Fruit fly (Drosophila melanogaster) whole organism, prepupa: ENCODE measurements around the gene CG46281.
A peak's percentile ranks its signal among the peaks of the same experiment; 100 is the strongest.

Experiments used
- CG10631 ChIP-seq: fragments of 200-800 bp; sonication (Bioruptor generic); optimal IDR thresholded peaks from 2 replicates; lab custom pipeline; 2016; ENCODE audit warnings: missing biosample characterization, missing genetic modification characterization
- CG10669 ChIP-seq: fragments of 200-800 bp; sonication (Bioruptor generic); optimal IDR thresholded peaks from 3 replicates; lab custom pipeline; 2018; ENCODE audit warnings: missing biosample characterization, mild to moderate bottlenecking, missing genetic modification characterization, moderate library complexity
- CG11294 ChIP-seq: fragments of 200-800 bp; sonication (Bioruptor generic); IDR thresholded peaks from 2 replicates; pipeline ENCODE4 v1.3.6; 2022; ENCODE audit warnings: missing biosample characterization, missing genetic modification characterization
- CG11762 ChIP-seq: fragments of 200-800 bp; sonication (Bioruptor generic); optimal IDR thresholded peaks from 3 replicates; lab custom pipeline; 2016; ENCODE audit warnings: missing biosample characterization, missing genetic modification characterization; ENCODE audit not compliant: insufficient read depth
- CG15336 ChIP-seq: fragments of 200-800 bp; sonication (Bioruptor generic); IDR thresholded peaks from 2 replicates; pipeline ENCODE4 v1.3.6; 2022; ENCODE audit warnings: missing biosample characterization, missing genetic modification characterization
- CG1621 ChIP-seq: fragments of 200-800 bp; sonication (Bioruptor generic); optimal IDR thresholded peaks from 3 replicates; lab custom pipeline; 2018; ENCODE audit warnings: missing biosample characterization, mild to moderate bottlenecking, missing genetic modification characterization
- CG3032 ChIP-seq: fragments of 200-800 bp; optimal IDR thresholded peaks from 2 replicates; lab custom pipeline; 2019; ENCODE audit warnings: missing biosample characterization, mild to moderate bottlenecking, missing genetic modification characterization, moderate library complexity
- CG31627 ChIP-seq: fragments of 200-800 bp; sonication (Bioruptor generic); optimal IDR thresholded peaks from 3 replicates; lab custom pipeline; 2016; ENCODE audit warnings: missing biosample characterization, missing genetic modification characterization
- CG32006 ChIP-seq: fragments of 200-800 bp; sonication (Bioruptor generic); optimal IDR thresholded peaks from 3 replicates; lab custom pipeline; 2017; ENCODE audit warnings: missing biosample characterization, mild to moderate bottlenecking, missing genetic modification characterization
- CG34406 ChIP-seq: fragments of 200-800 bp; sonication (Bioruptor generic); optimal IDR thresholded peaks from 3 replicates; lab custom pipeline; 2016; ENCODE audit warnings: missing biosample characterization, missing genetic modification characterization
- CG3919 ChIP-seq: fragments of 200-800 bp; sonication (Bioruptor generic); optimal IDR thresholded peaks from 3 replicates; lab custom pipeline; 2016; ENCODE audit warnings: missing biosample characterization, missing genetic modification characterization
- CG4318 ChIP-seq: fragments of 200-800 bp; sonication (Bioruptor generic); optimal IDR thresholded peaks from 3 replicates; lab custom pipeline; 2017; ENCODE audit warnings: missing biosample characterization, mild to moderate bottlenecking, missing genetic modification characterization
- CG6163 ChIP-seq: fragments of 200-800 bp; sonication (Bioruptor generic); IDR thresholded peaks from 3 replicates; pipeline ENCODE4 v1.3.6; 2022; ENCODE audit warnings: missing biosample characterization, missing genetic modification characterization
- CG6276 ChIP-seq: fragments of 200-800 bp; sonication (Bioruptor generic); optimal IDR thresholded peaks from 2 replicates; lab custom pipeline; 2017; ENCODE audit warnings: missing biosample characterization, mild to moderate bottlenecking, missing genetic modification characterization
- CG6808 ChIP-seq: fragments of 200-800 bp; sonication (Bioruptor generic); optimal IDR thresholded peaks from 3 replicates; lab custom pipeline; 2017; ENCODE audit warnings: missing biosample characterization, missing genetic modification characterization, mild to moderate bottlenecking, moderate library complexity, missing genetic modification reagents
- CG6854 ChIP-seq: fragments of 200-800 bp; sonication (Bioruptor generic); optimal IDR thresholded peaks from 2 replicates; lab custom pipeline; 2017; ENCODE audit warnings: missing biosample characterization, mild to moderate bottlenecking, missing genetic modification characterization
- CG8119 ChIP-seq: fragments of 200-800 bp; sonication (Bioruptor generic); IDR thresholded peaks from 3 replicates; pipeline ENCODE4 v1.3.6; 2022; ENCODE audit warnings: missing biosample characterization, missing genetic modification characterization
- CG8319 ChIP-seq: fragments of 200-800 bp; sonication (Bioruptor generic); optimal IDR thresholded peaks from 3 replicates; lab custom pipeline; 2016; ENCODE audit warnings: missing biosample characterization, missing genetic modification characterization
- CG8632 ChIP-seq: fragments of 200-800 bp; sonication (Bioruptor generic); optimal IDR thresholded peaks from 3 replicates; lab custom pipeline; 2016; ENCODE audit warnings: missing biosample characterization, missing genetic modification characterization
- CG9139 ChIP-seq: fragments of 200-800 bp; sonication (Bioruptor generic); optimal IDR thresholded peaks from 3 replicates; lab custom pipeline; 2017; ENCODE audit warnings: missing biosample characterization, mild to moderate bottlenecking, missing genetic modification characterization
- Eip75B ChIP-seq: fragments of 200-800 bp; sonication (Bioruptor generic); optimal IDR thresholded peaks from 3 replicates; lab custom pipeline; 2016; ENCODE audit warnings: missing biosample characterization, missing genetic modification characterization
- Eip78C ChIP-seq: fragments of 200-800 bp; sonication (Bioruptor generic); peaks from one replicate; lab custom pipeline; 2016; ENCODE audit warnings: missing biosample characterization, missing genetic modification characterization
- Eip93F ChIP-seq: fragments of 200-800 bp; sonication (Bioruptor generic); optimal IDR thresholded peaks from 2 replicates; lab custom pipeline; 2016; ENCODE audit warnings: missing biosample characterization, mild to moderate bottlenecking, missing genetic modification characterization
- Ets21C ChIP-seq: fragments of 200-800 bp; sonication (Bioruptor generic); optimal IDR thresholded peaks from 3 replicates; lab custom pipeline; 2016; ENCODE audit warnings: missing biosample characterization, missing genetic modification characterization
- Ets96B ChIP-seq: fragments of 200-800 bp; optimal IDR thresholded peaks from 2 replicates; lab custom pipeline; 2019; ENCODE audit warnings: missing biosample characterization, mild to moderate bottlenecking, missing genetic modification characterization, moderate library complexity
- Gug ChIP-seq: fragments of 200-800 bp; sonication (Bioruptor generic); IDR thresholded peaks from 2 replicates; pipeline ENCODE4 v1.3.6; 2022; ENCODE audit warnings: missing biosample characterization, missing genetic modification characterization
- Hr38 ChIP-seq: sonication (Bioruptor generic); optimal IDR thresholded peaks from 2 replicates; lab custom pipeline; 2016; ENCODE audit warnings: missing biosample characterization, missing genetic modification characterization
- Hr39 ChIP-seq: fragments of 200-800 bp; sonication (Bioruptor generic); optimal IDR thresholded peaks from 2 replicates; lab custom pipeline; 2016; ENCODE audit warnings: missing biosample characterization, missing genetic modification characterization
- Hr4 ChIP-seq: fragments of 200-800 bp; sonication (Bioruptor generic); optimal IDR thresholded peaks from 3 replicates; lab custom pipeline; 2016; ENCODE audit warnings: missing biosample characterization, missing genetic modification characterization
- Met ChIP-seq: fragments of 200-800 bp; sonication (Bioruptor generic); optimal IDR thresholded peaks from 3 replicates; lab custom pipeline; 2016; ENCODE audit warnings: missing biosample characterization, missing genetic modification characterization
- OdsH ChIP-seq: fragments of 200-800 bp; sonication (Bioruptor generic); optimal IDR thresholded peaks from 3 replicates; lab custom pipeline; 2016; ENCODE audit warnings: missing biosample characterization, missing genetic modification characterization
- Smox ChIP-seq: fragments of 200-800 bp; sonication (Bioruptor generic); optimal IDR thresholded peaks from 3 replicates; lab custom pipeline; 2016; ENCODE audit warnings: missing biosample characterization, missing genetic modification characterization
- Sox14 ChIP-seq: fragments of 200-800 bp; sonication (Bioruptor generic); optimal IDR thresholded peaks from 3 replicates; lab custom pipeline; 2016; ENCODE audit warnings: missing biosample characterization, missing genetic modification characterization
- Sox15 ChIP-seq: fragments of 200-800 bp; sonication (Bioruptor generic); optimal IDR thresholded peaks from 3 replicates; lab custom pipeline; 2016; ENCODE audit warnings: missing biosample characterization, missing genetic modification characterization
- achi ChIP-seq: fragments of 200-800 bp; sonication (Bioruptor generic); optimal IDR thresholded peaks from 3 replicates; lab custom pipeline; 2016; ENCODE audit warnings: missing biosample characterization, missing genetic modification characterization
- acj6 ChIP-seq: fragments of 200-800 bp; sonication (Bioruptor generic); optimal IDR thresholded peaks from 3 replicates; lab custom pipeline; 2016; ENCODE audit warnings: missing biosample characterization, missing genetic modification characterization
- cyc ChIP-seq: fragments of 200-800 bp; sonication (Bioruptor generic); optimal IDR thresholded peaks from 3 replicates; lab custom pipeline; 2016; ENCODE audit warnings: missing biosample characterization, missing genetic modification characterization
- dac ChIP-seq: fragments of 200-800 bp; sonication (Bioruptor generic); optimal IDR thresholded peaks from 2 replicates; lab custom pipeline; 2017; ENCODE audit warnings: missing biosample characterization, mild to moderate bottlenecking, missing genetic modification characterization
- dsx ChIP-seq: fragments of 200-800 bp; optimal IDR thresholded peaks from 3 replicates; lab custom pipeline; 2019; ENCODE audit warnings: missing biosample characterization, mild to moderate bottlenecking, missing genetic modification characterization, moderate library complexity; ENCODE audit not compliant: poor library complexity, severe bottlenecking
- eg ChIP-seq: fragments of 200-800 bp; sonication (Bioruptor generic); IDR thresholded peaks from 3 replicates; pipeline ENCODE4 v1.3.6; 2022; ENCODE audit warnings: missing biosample characterization, missing genetic modification characterization
- esn ChIP-seq: fragments of 200-800 bp; sonication (Bioruptor generic); optimal IDR thresholded peaks from 2 replicates; lab custom pipeline; 2016; ENCODE audit warnings: missing biosample characterization, mild to moderate bottlenecking, missing genetic modification characterization, moderate library complexity
- fd59A ChIP-seq: fragments of 200-800 bp; sonication (Bioruptor generic); optimal IDR thresholded peaks from 2 replicates; lab custom pipeline; 2017; ENCODE audit warnings: missing biosample characterization, mild to moderate bottlenecking, missing genetic modification characterization, missing genetic modification reagents
- fd85E ChIP-seq: fragments of 200-800 bp; sonication (Bioruptor generic); optimal IDR thresholded peaks from 3 replicates; lab custom pipeline; 2016; ENCODE audit warnings: missing biosample characterization, missing genetic modification characterization
- fkh ChIP-seq: fragments of 200-800 bp; sonication (Bioruptor generic); optimal IDR thresholded peaks from 3 replicates; lab custom pipeline; 2017; ENCODE audit warnings: missing biosample characterization, mild to moderate bottlenecking, missing genetic modification characterization, moderate library complexity
- lz ChIP-seq: fragments of 200-800 bp; sonication (Bioruptor generic); optimal IDR thresholded peaks from 3 replicates; lab custom pipeline; 2016; ENCODE audit warnings: missing biosample characterization, missing genetic modification characterization
- net ChIP-seq: fragments of 200-800 bp; sonication (Bioruptor generic); optimal IDR thresholded peaks from 3 replicates; lab custom pipeline; 2016; ENCODE audit warnings: missing biosample characterization, missing genetic modification characterization
- pdm3 ChIP-seq: fragments of 200-800 bp; sonication (Bioruptor generic); optimal IDR thresholded peaks from 3 replicates; lab custom pipeline; 2016; ENCODE audit warnings: missing biosample characterization, missing genetic modification characterization
- salr ChIP-seq, 2 experiments: fragments of 200-800 bp; sonication (Bioruptor generic); optimal IDR thresholded peaks; 3 replicates each; lab custom pipeline; 2016 to 2018; ENCODE audit warnings: missing biosample characterization in 2 of 2, missing genetic modification characterization in 2 of 2, mild to moderate bottlenecking in 1 of 2
- spab ChIP-seq: fragments of 200-800 bp; sonication (Bioruptor generic); optimal IDR thresholded peaks from 2 replicates; lab custom pipeline; 2017; ENCODE audit warnings: missing biosample characterization, mild to moderate bottlenecking, missing genetic modification characterization, missing genetic modification reagents
- ss ChIP-seq, 2 experiments: fragments of 200-800 bp; sonication (Bioruptor generic); optimal IDR thresholded peaks; 2 replicates in 1 of 2; 3 replicates in 1 of 2; lab custom pipeline; 2017 to 2018; ENCODE audit warnings: mild to moderate bottlenecking in 2 of 2, missing biosample characterization in 2 of 2, missing genetic modification characterization in 2 of 2, moderate library complexity in 1 of 2
- svp ChIP-seq: fragments of 200-800 bp; sonication (Bioruptor generic); peaks from one replicate; lab custom pipeline; 2016; ENCODE audit warnings: missing biosample characterization, missing genetic modification characterization
- topi ChIP-seq: fragments of 200-800 bp; sonication (Bioruptor generic); optimal IDR thresholded peaks from 3 replicates; lab custom pipeline; 2016; ENCODE audit warnings: missing biosample characterization, missing genetic modification characterization
- vri ChIP-seq: fragments of 200-800 bp; sonication (Bioruptor generic); optimal IDR thresholded peaks from 3 replicates; lab custom pipeline; 2016; ENCODE audit warnings: missing biosample characterization, mild to moderate bottlenecking, missing genetic modification characterization

The CG46281 gene

DNA sequence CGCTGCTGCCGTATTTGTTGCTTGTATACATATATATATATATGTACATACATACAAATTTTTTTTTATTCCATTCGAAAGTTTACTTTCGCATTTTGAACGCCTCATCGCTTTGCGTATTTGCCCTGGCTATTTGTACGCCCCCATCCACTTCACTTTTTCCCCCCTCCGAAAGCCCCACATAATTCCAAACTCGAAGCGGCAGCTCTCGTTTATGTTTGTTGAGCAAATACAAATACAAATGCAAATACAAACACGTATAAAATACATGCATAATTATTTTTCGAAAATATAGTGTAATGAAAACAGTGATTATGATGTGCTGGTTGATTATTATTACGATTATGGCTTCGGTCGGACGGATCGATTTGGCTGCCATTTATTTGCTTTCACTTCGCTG, 37.9 kb upstream of the CG46281 start:
- TF ChIP-seq Sox14 (GFP tag; lab: Kevin White, UChicago) (no peak), esn (GFP tag; lab: Kevin White, UChicago) (peak; percentile 60), pdm3 (no peak), CG31627 (GFP tag; lab: Kevin White, UChicago) (no peak), CG9139 (GFP tag; lab: Kevin White, UChicago) (no peak), dac (no peak), CG15336 (GFP tag; lab: Robert Waterston, UW) (no peak), CG6163 (GFP tag; lab: Robert Waterston, UW) (0 out of 3 replicates have a peak, but pooled peaks have one; percentile 46), CG3919 (GFP tag; lab: Kevin White, UChicago) (peak; percentile 28), Eip75B (GFP tag; lab: Kevin White, UChicago) (no peak), Ets21C (GFP tag; lab: Kevin White, UChicago) (no peak), CG6808 (GFP tag; lab: Kevin White, UChicago) (no peak), OdsH (peak; percentile 14), Hr38 (GFP tag; lab: Kevin White, UChicago) (no peak), dsx (GFP tag; lab: Kevin White, UChicago) (no peak), CG8319 (GFP tag; lab: Kevin White, UChicago) (peak; percentile 22), CG6854 (peak; percentile 41), Smox (GFP tag; lab: Kevin White, UChicago) (peak; percentile 15), CG8119 (no peak), CG11762 (GFP tag; lab: Kevin White, UChicago) (no peak), CG3032 (tag; lab: Kevin White, UChicago) (no peak), CG32006 (GFP tag; lab: Kevin White, UChicago) (no peak), eg (no peak), Sox15 (no peak), Eip78C (GFP tag; lab: Kevin White, UChicago) (peak; percentile 56), Met (GFP tag; lab: Kevin White, UChicago) (peak; percentile 29), CG8632 (GFP tag; lab: Kevin White, UChicago) (peak; percentile 38), lz (GFP tag; lab: Kevin White, UChicago) (peak; percentile 25), salr (GFP tag; optimal IDR thresholded peaks at IDR 0.05; lab: Kevin White, UChicago) (no peak), CG6276 (no peak), CG1621 (tag; lab: Kevin White, UChicago) (no peak), CG10669 (peak; percentile 9), net (GFP tag; lab: Kevin White, UChicago) (no peak), fd59A (GFP tag; lab: Kevin White, UChicago) (no peak), acj6 (GFP tag; lab: Kevin White, UChicago) (peak; percentile 10), cyc (GFP tag; lab: Kevin White, UChicago) (no peak), fd85E (no peak), topi (GFP tag; lab: Kevin White, UChicago) (peak; percentile 7), ss (GFP tag; optimal IDR thresholded peaks at IDR 0.05; lab: Kevin White, UChicago) (no peak), Eip93F (GFP tag; lab: Kevin White, UChicago) (no peak), CG11294 (no peak), CG34406 (GFP tag; lab: Kevin White, UChicago) (peak; percentile 60), Gug (GFP tag; lab: Robert Waterston, UW) (no peak), fkh (GFP tag; lab: Kevin White, UChicago) (peak; percentile 97), Hr39 (GFP tag; lab: Kevin White, UChicago) (no peak), svp (GFP tag; lab: Kevin White, UChicago) (peak; percentile 42), CG10631 (GFP tag; lab: Kevin White, UChicago) (peak; percentile 13), spab (GFP tag; lab: Kevin White, UChicago) (no peak), Hr4 (GFP tag; lab: Kevin White, UChicago) (no peak), Ets96B (no peak), vri (peak; percentile 58), CG4318 (no peak), achi (GFP tag; lab: Kevin White, UChicago) (peak; percentile 20)
